Fruit fly (Drosophila melanogaster): ENCODE measurements around the gene CG10208.

The CG10208 gene

dm6 chr3R:23820290-23820689 lies 46.4 kb upstream of the CG10208 start (continued):
- no peak for TF ChIP-seq Smox (GFP tag; optimal IDR thresholded peaks at IDR 0.05)
- TF ChIP-seq Ets96B (tag; optimal IDR thresholded peaks at IDR 0.05), result no peak
- TF ChIP-seq OdsH (GFP tag; optimal IDR thresholded peaks at IDR 0.05), result peak; percentile 45
- no peak for TF ChIP-seq Gug (GFP tag; IDR thresholded peaks at IDR 0.05)
- TF ChIP-seq Met (GFP tag; optimal IDR thresholded peaks at IDR 0.05), result no peak
- no peak for TF ChIP-seq CG3919 (GFP tag; optimal IDR thresholded peaks at IDR 0.05)
- TF ChIP-seq Sox14 (GFP tag; optimal IDR thresholded peaks at IDR 0.05), result no peak
- TF ChIP-seq CG1621 (tag; optimal IDR thresholded peaks at IDR 0.05), result no peak
- no peak for TF ChIP-seq CG34406 (GFP tag; optimal IDR thresholded peaks at IDR 0.05)
- no peak for TF ChIP-seq CG6792 (GFP tag; optimal IDR thresholded peaks at IDR 0.05)
- TF ChIP-seq Sox102F (GFP tag; optimal IDR thresholded peaks at IDR 0.05), result no peak
- TF ChIP-seq Hr38 (GFP tag; optimal IDR thresholded peaks at IDR 0.05), result no peak
- no peak for TF ChIP-seq fd85E (GFP tag; optimal IDR thresholded peaks at IDR 0.05)
- TF ChIP-seq CG11902 (GFP tag; optimal IDR thresholded peaks at IDR 0.05), result no peak
- peak; percentile 20 for TF ChIP-seq CG32006 (GFP tag; optimal IDR thresholded peaks at IDR 0.05)
- TF ChIP-seq CG31627 (GFP tag; optimal IDR thresholded peaks at IDR 0.05), result no peak
- peak; percentile 6 for TF ChIP-seq cyc (GFP tag; optimal IDR thresholded peaks at IDR 0.05)
- no peak for TF ChIP-seq fd59A (GFP tag; optimal IDR thresholded peaks at IDR 0.05)
- no peak for TF ChIP-seq Hr39 (GFP tag; optimal IDR thresholded peaks at IDR 0.05)
- TF ChIP-seq CG7368 (GFP tag; optimal IDR thresholded peaks at IDR 0.05), result no peak
- no peak for TF ChIP-seq dac (GFP tag; optimal IDR thresholded peaks at IDR 0.05)
- TF ChIP-seq net (GFP tag; optimal IDR thresholded peaks at IDR 0.05), result no peak
- no peak for TF ChIP-seq CG6854 (GFP tag; optimal IDR thresholded peaks at IDR 0.05)
- no peak for TF ChIP-seq CG16779 (tag; optimal IDR thresholded peaks at IDR 0.05)
- TF ChIP-seq lz (GFP tag; optimal IDR thresholded peaks at IDR 0.05), result no peak
- no peak for TF ChIP-seq eg (GFP tag; IDR thresholded peaks at IDR 0.05)
- TF ChIP-seq fkh (GFP tag; optimal IDR thresholded peaks at IDR 0.05), result no peak
- TF ChIP-seq svp (GFP tag), result no peak

- TF ChIP-seq Blimp-1 (GFP tag; optimal IDR thresholded peaks at IDR 0.05) (no peak), Sox14 (GFP tag; optimal IDR thresholded peaks at IDR 0.05) (peak; percentile 43), Met (GFP tag; optimal IDR thresholded peaks at IDR 0.05) (no peak), fkh (GFP tag; optimal IDR thresholded peaks at IDR 0.05) (peak; percentile 84), ss (GFP tag; optimal IDR thresholded peaks at IDR 0.05) (peak in 1 of 2 experiments; percentile 78), eg (GFP tag; IDR thresholded peaks at IDR 0.05) (peak; percentile 41; the same call in 1 of the 3 replicates), CG3919 (GFP tag; optimal IDR thresholded peaks at IDR 0.05) (peak; percentile 3), Eip78C (GFP tag) (peak; percentile 68), salr (GFP tag; optimal IDR thresholded peaks at IDR 0.05) (no peak), topi (GFP tag; optimal IDR thresholded peaks at IDR 0.05) (no peak), pdm3 (GFP tag; optimal IDR thresholded peaks at IDR 0.05) (peak; percentile 1), CG6792 (GFP tag; optimal IDR thresholded peaks at IDR 0.05) (peak; percentile 7), fd59A (GFP tag; optimal IDR thresholded peaks at IDR 0.05) (no peak), Gug (GFP tag; IDR thresholded peaks at IDR 0.05) (no peak), dac (GFP tag; optimal IDR thresholded peaks at IDR 0.05) (no peak), vri (GFP tag; optimal IDR thresholded peaks at IDR 0.05) (no peak), CG8632 (GFP tag; optimal IDR thresholded peaks at IDR 0.05) (no peak), CG6276 (GFP tag; optimal IDR thresholded peaks at IDR 0.05) (peak; percentile 63), Sox15 (GFP tag; optimal IDR thresholded peaks at IDR 0.05) (no peak), CG7368 (GFP tag; optimal IDR thresholded peaks at IDR 0.05) (no peak), CG31627 (GFP tag; optimal IDR thresholded peaks at IDR 0.05) (no peak), Ets96B (tag; optimal IDR thresholded peaks at IDR 0.05) (peak; percentile 34), CG6163 (GFP tag; IDR thresholded peaks at IDR 0.05) (0 out of 3 replicates have a peak, but pooled peaks have one; percentile 15), Lpt (GFP tag; optimal IDR thresholded peaks at IDR 0.05) (peak; percentile 23), achi (GFP tag; optimal IDR thresholded peaks at IDR 0.05) (peak; percentile 22), CG8319 (GFP tag; optimal IDR thresholded peaks at IDR 0.05) (no peak), CG3032 (tag; optimal IDR thresholded peaks at IDR 0.05) (peak; percentile 25), CG11762 (GFP tag; optimal IDR thresholded peaks at IDR 0.05; ENCODE audit: insufficient read depth) (no peak), Eip75B (GFP tag; optimal IDR thresholded peaks at IDR 0.05) (peak; percentile 15), CG8119 (GFP tag; IDR thresholded peaks at IDR 0.05) (peak; percentile 61; the same call in 2 of the 3 replicates), cyc (GFP tag; optimal IDR thresholded peaks at IDR 0.05) (no peak), CG4318 (GFP tag; optimal IDR thresholded peaks at IDR 0.05) (no peak), Hr4 (GFP tag; optimal IDR thresholded peaks at IDR 0.05) (no peak), CG1621 (tag; optimal IDR thresholded peaks at IDR 0.05) (peak; percentile 46), acj6 (GFP tag; optimal IDR thresholded peaks at IDR 0.05) (no peak)
Measured at dm6 chr3R:23818879-23819408, 45.0 kb upstream of the CG10208 start, which contains the start of the genes CG33111 and eIF4G2. TSS of gene CG33111 (minus strand) at chr3R:23819237. TSS of gene eIF4G2 (minus strand) at chr3R:23819237.

All from whole organism, prepupa.